Comparison of ENCODE assay signal across 1 fruit fly cellular context in the genomic region with DNA sequence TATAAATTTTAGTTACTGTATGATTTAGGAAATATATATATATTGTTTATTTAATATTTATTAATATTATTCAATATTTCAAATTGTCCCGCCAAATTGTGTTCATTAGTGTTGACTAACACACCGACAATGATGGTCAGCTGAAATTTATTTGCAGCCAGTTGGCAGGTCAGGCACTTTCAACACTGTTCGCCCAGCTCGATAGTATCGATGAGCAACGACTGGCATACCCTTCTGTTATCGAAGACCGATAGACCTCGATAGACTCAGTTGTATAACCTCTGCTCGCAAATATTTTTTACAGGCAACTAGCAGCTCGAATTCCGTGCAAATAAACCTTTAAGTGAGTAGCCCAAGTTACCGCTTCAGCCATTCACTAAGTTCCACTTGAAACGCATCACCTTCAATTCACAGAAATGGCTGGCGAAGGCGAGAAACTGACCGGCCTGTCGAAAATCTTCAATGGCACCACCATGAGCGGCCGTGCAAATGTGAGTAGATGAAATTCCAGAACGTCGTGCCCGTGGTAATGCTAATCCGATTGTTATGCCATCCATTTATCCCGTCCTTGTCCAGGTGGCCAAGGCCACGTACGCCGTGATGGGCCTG.
TF ChIP-seq lines count a peak whose summit lies in the region.

A gene (plus strand): TSS at position 231 of the 609 bp plus-strand sequence.

TF ChIP-seq in whole organism, embryonic, 481 proteins besides CTCF, POLR2A, EP300 and RAD21 (continued from another document):
- peak; percentile 56 for TF ChIP-seq bcd (GFP tag; optimal IDR thresholded peaks at IDR 0.05; lab: Kevin White, UChicago)
- peak; percentile 32 for TF ChIP-seq eyg (GFP tag; optimal IDR thresholded peaks at IDR 0.05; lab: Kevin White, UChicago)
- no peak for TF ChIP-seq gsb (GFP tag; IDR thresholded peaks at IDR 0.05; lab: Robert Waterston, UW)
- peak; percentile 52 for TF ChIP-seq CG12942 (GFP tag; optimal IDR thresholded peaks at IDR 0.05; lab: Kevin White, UChicago)
- no peak for TF ChIP-seq Abd-B (GFP tag; optimal IDR thresholded peaks at IDR 0.05; lab: Kevin White, UChicago)
- TF ChIP-seq C15 (GFP tag; IDR thresholded peaks at IDR 0.05; lab: Robert Waterston, UW): no peak
- TF ChIP-seq bowl (GFP tag; IDR thresholded peaks at IDR 0.05; lab: Robert Waterston, UW): no peak
- TF ChIP-seq NC2α (GFP tag; optimal IDR thresholded peaks at IDR 0.05; lab: Kevin White, UChicago): no peak
- TF ChIP-seq CG7372 (GFP tag; IDR thresholded peaks at IDR 0.05; lab: Robert Waterston, UW): no peak; the same call in 1 of the 2 replicates
- peak; percentile 49; the same call in 1 of the 2 replicates for TF ChIP-seq CG17328 (GFP tag; IDR thresholded peaks at IDR 0.05; lab: Robert Waterston, UW)
- TF ChIP-seq CG4360 (GFP tag; IDR thresholded peaks at IDR 0.05; lab: Robert Waterston, UW): no peak
- peak; percentile 90 for TF ChIP-seq B-H2 (GFP tag; optimal IDR thresholded peaks at IDR 0.05; lab: Kevin White, UChicago)
- TF ChIP-seq CG16863 (GFP tag; optimal IDR thresholded peaks at IDR 0.05; lab: Kevin White, UChicago): no peak
- TF ChIP-seq CG10462 (GFP tag; optimal IDR thresholded peaks at IDR 0.05; lab: Kevin White, UChicago): peak; percentile 7
- TF ChIP-seq sim (GFP tag; IDR thresholded peaks at IDR 0.05; lab: Robert Waterston, UW): no peak
- peak; percentile 25 for TF ChIP-seq CG11723 (GFP tag; optimal IDR thresholded peaks at IDR 0.05; lab: Kevin White, UChicago)
- TF ChIP-seq CG15479 (GFP tag; optimal IDR thresholded peaks at IDR 0.05; lab: Kevin White, UChicago): no peak
- no peak for TF ChIP-seq CG14965 (GFP tag; optimal IDR thresholded peaks at IDR 0.05; lab: Kevin White, UChicago; ENCODE audit: borderline replicate concordance)
- TF ChIP-seq CG3847 (GFP tag; IDR thresholded peaks at IDR 0.05; lab: Robert Waterston, UW): peak; percentile 95
- peak; percentile 31 to 40 for TF ChIP-seq chif (GFP tag; optimal IDR thresholded peaks at IDR 0.05; lab: Kevin White, UChicago)
- TF ChIP-seq lilli (GFP tag; optimal IDR thresholded peaks at IDR 0.05; lab: Kevin White, UChicago): peak; percentile 77
- TF ChIP-seq CG1024 (GFP tag; IDR thresholded peaks at IDR 0.05; lab: Robert Waterston, UW): no peak
- no peak for TF ChIP-seq gce (GFP tag; IDR thresholded peaks at IDR 0.05; lab: Robert Waterston, UW)
- TF ChIP-seq CG43689 (GFP tag; IDR thresholded peaks at IDR 0.05; lab: Robert Waterston, UW): no peak
- no peak for TF ChIP-seq Lpt (GFP tag; optimal IDR thresholded peaks at IDR 0.05; lab: Kevin White, UChicago)
- TF ChIP-seq CG3065 (GFP tag; optimal IDR thresholded peaks at IDR 0.05; lab: Kevin White, UChicago): peak; percentile 41
- peak; percentile 70 for TF ChIP-seq CG14710 (tag; optimal IDR thresholded peaks at IDR 0.05; lab: Kevin White, UChicago)
- peak; percentile 90 for TF ChIP-seq CG9932 (GFP tag; IDR thresholded peaks at IDR 0.05; lab: Robert Waterston, UW)
- 0 out of 3 replicates have a peak, but pooled peaks have one; percentile 26 for TF ChIP-seq tgo (GFP tag; IDR thresholded peaks at IDR 0.05; lab: Robert Waterston, UW)
- TF ChIP-seq dm (GFP tag; optimal IDR thresholded peaks at IDR 0.05; lab: Kevin White, UChicago): peak; percentile 44
- peak; percentile 45; the same call in 1 of the 2 replicates for TF ChIP-seq sisA (GFP tag; IDR thresholded peaks at IDR 0.05; lab: Robert Waterston, UW)
- TF ChIP-seq lab (GFP tag; optimal IDR thresholded peaks at IDR 0.05; lab: Kevin White, UChicago): peak; percentile 83
- no peak for TF ChIP-seq CG13123 (GFP tag; optimal IDR thresholded peaks at IDR 0.05; lab: Kevin White, UChicago)
- no peak for TF ChIP-seq CG1792 (GFP tag; optimal IDR thresholded peaks at IDR 0.05; lab: Kevin White, UChicago)
- TF ChIP-seq Hey (tag; optimal IDR thresholded peaks at IDR 0.05; lab: Kevin White, UChicago): no peak
- TF ChIP-seq CG11504 (tag; optimal IDR thresholded peaks at IDR 0.05; lab: Kevin White, UChicago): no peak
- peak; percentile 58 for TF ChIP-seq CG17186 (GFP tag; optimal IDR thresholded peaks at IDR 0.05; lab: Kevin White, UChicago)
- TF ChIP-seq cwo (GFP tag; optimal IDR thresholded peaks at IDR 0.05; lab: Kevin White, UChicago): peak; percentile 6
- peak; percentile 36 for TF ChIP-seq CG18262 (tag; optimal IDR thresholded peaks at IDR 0.05; lab: Kevin White, UChicago)
- no peak for TF ChIP-seq CG11696 (GFP tag; IDR thresholded peaks at IDR 0.05; lab: Robert Waterston, UW)
- no peak; the same call in 2 of the 3 replicates for TF ChIP-seq H15 (GFP tag; IDR thresholded peaks at IDR 0.05; lab: Robert Waterston, UW)
- TF ChIP-seq CG9437 (GFP tag; optimal IDR thresholded peaks at IDR 0.05; lab: Kevin White, UChicago): no peak
- no peak for TF ChIP-seq CG11398 (GFP tag; optimal IDR thresholded peaks at IDR 0.05; lab: Kevin White, UChicago)
TF ChIP-seq in whole organism, embryonic: peak in this region for 289.
